Worm (Caenorhabditis elegans): ENCODE results near the gene dsl-1.
"Not testable (repeated sequence)": the region's sequence is repeated elsewhere in the genome, so short reads cannot be mapped to it uniquely, and the experiment has no call there.

Gene dsl-1

DNA sequence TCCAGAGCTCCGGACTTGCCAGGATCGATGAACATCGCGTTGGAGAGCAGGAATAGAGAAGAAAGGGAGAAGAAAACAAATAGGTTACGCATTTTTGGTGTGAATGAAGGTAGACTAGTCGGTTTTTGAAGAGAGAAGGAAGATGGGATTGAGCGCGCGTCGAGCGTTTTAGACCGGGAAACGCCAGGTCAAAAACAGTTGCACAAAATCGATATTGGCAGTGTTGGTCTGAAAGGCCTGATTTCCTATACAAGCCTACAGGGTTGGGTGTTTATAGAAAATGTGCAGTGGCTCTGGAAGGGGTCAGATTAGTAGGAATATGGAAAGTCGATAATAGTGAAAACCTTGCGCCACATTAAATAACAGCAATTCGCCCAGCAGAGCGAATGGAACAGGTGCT lies 3.0 kb downstream of the dsl-1 start, which contains the start of gene dsl-2:
TSS of gene dsl-2 (minus strand) at position 101 of the 400 bp plus-strand sequence.
- TF ChIP-seq unc-62 (GFP tag; optimal IDR thresholded peaks at IDR 0.05) (no peak), tbx-8 (GFP tag; optimal IDR thresholded peaks at IDR 0.05) (no peak), ham-2 (GFP tag; optimal IDR thresholded peaks at IDR 0.05) (no peak), lin-13 (tag; optimal IDR thresholded peaks at IDR 0.05) (no peak), nhr-76 (tag; optimal IDR thresholded peaks at IDR 0.05) (no peak), nhr-237 (tag; optimal IDR thresholded peaks at IDR 0.05) (no peak), ztf-11 (tag; optimal IDR thresholded peaks at IDR 0.05) (no peak), unc-39 (tag; optimal IDR thresholded peaks at IDR 0.05) (no peak), elt-1 (tag; optimal IDR thresholded peaks at IDR 0.05; ENCODE audit: borderline replicate concordance, insufficient read depth) (no peak), nhr-12 (tag; optimal IDR thresholded peaks at IDR 0.05) (no peak), mep-1 (tag; optimal IDR thresholded peaks at IDR 0.05) (no peak), ceh-43 (GFP tag; optimal IDR thresholded peaks at IDR 0.05) (no peak), flh-1 (GFP tag; optimal IDR thresholded peaks at IDR 0.05) (no peak), nhr-28 (tag; optimal IDR thresholded peaks at IDR 0.05) (no peak), sptf-1 (tag; optimal IDR thresholded peaks at IDR 0.05) (no peak), mab-5 (tag; optimal IDR thresholded peaks at IDR 0.05) (no peak), blmp-1 (tag; optimal IDR thresholded peaks at IDR 0.05) (no peak), snpc-4 (tag; optimal IDR thresholded peaks at IDR 0.05) (no peak), lsy-2 (tag; optimal IDR thresholded peaks at IDR 0.05) (no peak)

- TF ChIP-seq lin-13 (tag; optimal IDR thresholded peaks at IDR 0.05), result no peak
- TF ChIP-seq mls-2 (tag; optimal IDR thresholded peaks at IDR 0.05), result no peak
- TF ChIP-seq unc-62 (GFP tag; optimal IDR thresholded peaks at IDR 0.05), result no peak
These were observed 8.4 kb downstream of the dsl-1 start for ce11 chrIV:1199501-1199900.

DNA sequence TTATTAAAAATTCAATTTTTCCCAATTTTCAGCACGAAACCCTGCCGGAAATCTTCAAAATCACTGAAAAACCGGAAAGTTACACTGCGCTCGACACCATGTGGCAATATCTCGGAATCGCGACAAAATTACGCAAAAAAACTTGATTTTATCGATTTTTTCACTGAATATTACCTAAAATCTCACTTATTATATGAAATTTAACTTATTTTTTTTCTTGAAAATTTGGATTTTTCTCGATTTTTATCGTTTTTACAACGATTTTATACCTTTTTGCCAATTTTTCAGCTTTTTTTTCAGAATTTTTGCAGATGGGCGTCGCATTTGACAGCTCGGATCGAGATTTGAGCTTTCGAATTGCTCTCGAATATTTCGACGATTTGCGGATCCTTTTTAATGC lies 15.1 kb downstream of the dsl-1 start, which contains the start of gene spl-3:
TSS of gene spl-3 (plus strand) at position 301 of the 400 bp plus-strand sequence.
- TF ChIP-seq ztf-11 (tag; optimal IDR thresholded peaks at IDR 0.05) (no peak), unc-62 (GFP tag; optimal IDR thresholded peaks at IDR 0.05) (no peak), nhr-237 (tag; optimal IDR thresholded peaks at IDR 0.05) (no peak), unc-39 (tag; optimal IDR thresholded peaks at IDR 0.05) (no peak), sptf-1 (tag; optimal IDR thresholded peaks at IDR 0.05) (no peak), mep-1 (tag; optimal IDR thresholded peaks at IDR 0.05) (no peak), ces-1 (GFP tag; optimal IDR thresholded peaks at IDR 0.05) (no peak), ceh-39 (tag; optimal IDR thresholded peaks at IDR 0.05) (no peak), M03D4.4 (tag; optimal IDR thresholded peaks at IDR 0.05) (no peak), blmp-1 (tag; optimal IDR thresholded peaks at IDR 0.05) (no peak), elt-1 (tag; optimal IDR thresholded peaks at IDR 0.05; ENCODE audit: borderline replicate concordance, insufficient read depth) (no peak), nhr-76 (tag; optimal IDR thresholded peaks at IDR 0.05) (no peak), lin-13 (tag; optimal IDR thresholded peaks at IDR 0.05) (no peak), ceh-83 (GFP tag; optimal IDR thresholded peaks at IDR 0.05) (no peak), bed-3 (GFP tag; optimal IDR thresholded peaks at IDR 0.05) (no peak), nhr-2 (tag; optimal IDR thresholded peaks at IDR 0.05) (no peak), mls-2 (tag; optimal IDR thresholded peaks at IDR 0.05) (no peak)

ce11 chrIV:1187502-1187901 lies 20.4 kb downstream of the dsl-1 start, which contains the start of gene mdt-20:
TSS of gene mdt-20 (plus strand) at chrIV:1187802.
- TF ChIP-seq ceh-83 (GFP tag; optimal IDR thresholded peaks at IDR 0.05); nhr-237 (tag; optimal IDR thresholded peaks at IDR 0.05); pha-4 (tag; optimal IDR thresholded peaks at IDR 0.05): not testable (repeated sequence)

ce11 chrIV:1182292-1182691 lies 25.6 kb downstream of the dsl-1 start, which contains the start of gene rmif-2:
TSS of gene rmif-2 (plus strand) at chrIV:1182592.
- TF ChIP-seq lsy-2 (tag; optimal IDR thresholded peaks at IDR 0.05); tbx-8 (GFP tag; optimal IDR thresholded peaks at IDR 0.05); M03D4.4 (tag; optimal IDR thresholded peaks at IDR 0.05): not testable (repeated sequence)

DNA sequence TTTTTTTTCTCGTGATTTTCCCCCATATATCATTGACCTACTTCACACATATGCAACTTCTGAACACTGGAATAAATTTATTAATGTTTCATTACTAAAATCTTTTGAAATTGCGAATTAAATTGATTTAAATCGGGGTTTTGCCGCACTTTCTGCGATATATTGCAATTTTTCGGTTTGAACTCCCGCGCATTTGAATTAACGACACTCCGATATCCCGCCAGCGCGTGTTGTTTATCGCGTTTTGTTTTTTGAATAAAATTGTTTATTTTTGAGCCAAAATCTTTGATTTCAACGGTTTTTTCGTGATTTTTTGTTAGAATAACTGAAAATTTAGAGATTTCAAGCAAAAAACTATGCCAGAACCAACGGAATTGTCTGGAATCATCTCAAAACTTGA lies 30.2 kb downstream of the dsl-1 start, which contains the start of gene Y104H12D.2:
TSS of gene Y104H12D.2 (plus strand) at position 340 of the 400 bp plus-strand sequence.
- peak; percentile 41 for TF ChIP-seq ces-1 (GFP tag; optimal IDR thresholded peaks at IDR 0.05)
- no peak for TF ChIP-seq nhr-2 (tag; optimal IDR thresholded peaks at IDR 0.05)
- TF ChIP-seq mep-1 (tag; optimal IDR thresholded peaks at IDR 0.05), result peak; percentile 0
- peak; percentile 23 for TF ChIP-seq lsy-2 (tag; optimal IDR thresholded peaks at IDR 0.05)
- TF ChIP-seq blmp-1 (tag; optimal IDR thresholded peaks at IDR 0.05), result no peak

All from whole organism, mixed stage, embryonic.